Worm (Caenorhabditis elegans) whole organism, early embryonic: ENCODE results near the gene F13H8.5.

ENCODE experiments used
- B0310.2 ChIP-seq: sonication (generic microtip); optimal IDR thresholded peaks from 2 replicates; lab custom pipeline; 2016; ENCODE audit warnings: mild to moderate bottlenecking, missing genetic modification characterization, missing compliant biosample characterization
- F13C5.2 ChIP-seq: sonication (generic microtip); optimal IDR thresholded peaks from 2 replicates; lab custom pipeline; 2017; ENCODE audit warnings: mild to moderate bottlenecking, missing genetic modification characterization, inconsistent platforms, missing compliant biosample characterization
- aly-1 ChIP-seq: sonication (generic microtip); optimal IDR thresholded peaks from 2 replicates; lab custom pipeline; 2016; ENCODE audit warnings: missing genetic modification characterization, missing compliant biosample characterization
- ama-1 ChIP-seq: fragments of 150-350 bp; optimal IDR thresholded peaks from 2 replicates; lab custom pipeline; 2014
- ceh-13 ChIP-seq: fragments of 200-800 bp; sonication (Bioruptor generic); optimal IDR thresholded peaks from 2 replicates; lab custom pipeline; 2018; ENCODE audit warnings: mild to moderate bottlenecking, missing genetic modification characterization, missing compliant biosample characterization
- ceh-36 ChIP-seq: sonication (generic microtip); optimal IDR thresholded peaks from 2 replicates; lab custom pipeline; 2016; ENCODE audit warnings: missing genetic modification characterization, inconsistent platforms, missing compliant biosample characterization
- ets-7 ChIP-seq: sonication (generic microtip); optimal IDR thresholded peaks from 2 replicates; lab custom pipeline; 2016; ENCODE audit warnings: missing genotype, missing genetic modification characterization, missing compliant biosample characterization
- flt-1 ChIP-seq: fragments of 200-800 bp; sonication (Bioruptor generic); IDR thresholded peaks from 2 replicates; pipeline ENCODE4 v1.3.6; 2022; ENCODE audit warnings: missing genetic modification characterization, missing compliant biosample characterization
- hmbx-1 ChIP-seq: sonication (generic microtip); optimal IDR thresholded peaks from 2 replicates; lab custom pipeline; 2016; ENCODE audit warnings: mild to moderate bottlenecking, missing genetic modification characterization, missing compliant biosample characterization
- hmg-4 ChIP-seq: fragments of 200-800 bp; sonication (Bioruptor generic); optimal IDR thresholded peaks from 2 replicates; lab custom pipeline; 2018; ENCODE audit warnings: mild to moderate bottlenecking, missing genetic modification characterization, missing compliant biosample characterization
- hnd-1 ChIP-seq: sonication (generic microtip); optimal IDR thresholded peaks from 2 replicates; lab custom pipeline; 2016; ENCODE audit warnings: missing genetic modification characterization, missing compliant biosample characterization
- pes-1 ChIP-seq: fragments of 200-800 bp; sonication (Bioruptor generic); IDR thresholded peaks from 2 replicates; pipeline ENCODE4 v1.3.6; 2022; ENCODE audit warnings: missing genetic modification reagents, missing genetic modification characterization, missing compliant biosample characterization
- scrt-1 ChIP-seq: fragments of 200-800 bp; sonication (Bioruptor generic); IDR thresholded peaks from 2 replicates; pipeline ENCODE4 v1.3.6; 2022; ENCODE audit warnings: missing genetic modification characterization, missing compliant biosample characterization
- sea-1 ChIP-seq: fragments of 200-800 bp; sonication (Bioruptor generic); conservative IDR thresholded peaks from 2 replicates; pipeline ENCODE4 v1.3.6; 2022; ENCODE audit warnings: missing genetic modification characterization, missing compliant biosample characterization
- tbx-11 ChIP-seq: fragments of 200-800 bp; sonication (Bioruptor generic); IDR thresholded peaks from 2 replicates; pipeline ENCODE4 v1.3.6; 2022; ENCODE audit warnings: missing genetic modification characterization, missing compliant biosample characterization
- tbx-37 ChIP-seq: fragments of 200-800 bp; sonication (Bioruptor generic); conservative IDR thresholded peaks from 2 replicates; pipeline ENCODE4 v1.3.6; 2022; ENCODE audit warnings: missing genetic modification reagents, missing genetic modification characterization, missing compliant biosample characterization
- tra-4 ChIP-seq: sonication (generic microtip); optimal IDR thresholded peaks from 2 replicates; lab custom pipeline; 2017; ENCODE audit warnings: missing genetic modification characterization, missing compliant biosample characterization

Gene F13H8.5

DNA sequence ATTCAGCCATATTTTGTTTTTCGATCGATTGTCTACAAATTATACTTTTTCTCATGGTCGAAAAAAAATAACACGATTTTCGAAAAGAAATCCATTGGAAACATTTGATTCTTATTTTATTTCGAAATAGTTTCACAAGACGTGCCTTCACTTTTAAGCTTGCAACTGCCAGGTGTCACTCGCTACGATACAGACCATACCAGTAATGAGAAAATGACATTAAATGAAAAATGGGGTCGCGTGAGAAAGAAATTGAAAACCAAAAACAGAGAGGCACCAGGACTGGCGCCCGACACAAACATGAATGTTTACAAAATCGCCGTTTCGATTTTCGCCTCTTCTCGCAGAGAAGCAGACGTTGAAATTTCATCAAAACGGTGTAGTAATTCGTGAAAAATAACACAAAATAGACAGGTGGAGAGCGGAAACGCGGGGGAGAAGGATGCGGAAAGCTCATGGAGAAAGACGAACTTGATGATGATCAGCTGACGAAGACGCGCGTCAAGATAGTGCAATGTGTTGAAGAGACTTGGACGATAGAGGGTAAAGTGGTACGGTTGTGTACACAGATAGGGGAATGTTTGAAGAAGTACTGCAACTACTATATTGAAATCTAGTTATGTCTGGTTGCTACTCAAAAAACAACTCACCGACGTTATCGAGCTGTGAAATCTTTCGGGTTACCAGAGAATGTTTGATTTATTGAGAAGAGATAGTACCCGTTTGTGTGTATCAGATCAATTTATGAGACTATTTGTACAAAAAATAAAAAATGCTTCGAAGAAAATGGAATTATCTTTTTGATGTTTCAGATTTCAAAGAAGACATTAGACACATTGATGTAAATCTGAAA, 19.6 kb downstream of the F13H8.5 start:
- TF ChIP-seq ceh-36 (tag; lab: Kevin White, UChicago) = no peak
- no peak for TF ChIP-seq pes-1 (GFP tag; lab: Robert Waterston, UW)
- no peak for TF ChIP-seq hnd-1 (tag; lab: Kevin White, UChicago)
- TF ChIP-seq sea-1 (GFP tag; lab: Robert Waterston, UW) = no peak
- TF ChIP-seq tra-4 (tag; lab: Kevin White, UChicago) = no peak
- no peak for TF ChIP-seq scrt-1 (GFP tag; lab: Robert Waterston, UW)
- no peak for TF ChIP-seq aly-1
- TF ChIP-seq hmbx-1 (tag; lab: Kevin White, UChicago) = no peak
- TF ChIP-seq tbx-37 (GFP tag; lab: Robert Waterston, UW) = no peak
- TF ChIP-seq ets-7 (tag; lab: Kevin White, UChicago) = no peak
- TF ChIP-seq hmg-4 (GFP tag; lab: Kevin White, UChicago) = no peak
- no peak for TF ChIP-seq F13C5.2
- TF ChIP-seq ama-1 (lab: Kevin White, UChicago) = no peak
- no peak for TF ChIP-seq tbx-11 (GFP tag; lab: Robert Waterston, UW)
- TF ChIP-seq B0310.2 = no peak
- no peak for TF ChIP-seq flt-1
- TF ChIP-seq ceh-13 = no peak

DNA sequence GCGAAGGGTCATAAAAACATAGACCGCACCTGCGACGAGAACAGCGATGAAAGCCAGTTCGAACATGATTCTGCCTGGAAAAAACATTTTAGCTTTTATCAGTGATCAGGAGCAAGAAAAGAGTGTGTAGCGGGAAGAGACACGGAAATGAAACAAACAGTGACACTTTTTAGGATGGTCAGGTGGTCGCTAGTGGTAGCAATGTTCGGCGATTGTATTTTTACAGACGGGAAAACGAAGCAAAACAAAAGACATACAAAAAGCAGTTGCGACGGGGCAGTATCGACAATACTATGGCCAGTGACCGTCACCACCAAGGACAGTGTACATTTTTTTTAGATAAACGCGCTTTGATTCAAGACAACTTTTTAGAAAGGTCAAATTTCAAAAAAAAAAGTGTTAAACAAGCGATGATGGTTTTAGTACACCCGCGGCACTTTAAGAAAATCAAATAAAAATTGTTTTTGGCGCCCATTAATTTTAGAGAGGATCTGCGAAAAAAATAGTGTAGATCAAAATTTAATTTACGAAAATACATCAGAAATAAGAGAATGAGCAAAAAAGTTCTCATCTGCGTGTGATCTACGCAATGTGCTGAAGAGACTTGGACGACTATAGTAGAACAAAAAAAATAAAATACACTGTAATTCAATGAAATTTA, 20.4 kb downstream of the F13H8.5 start, which contains the start of gene T24H7.9:
TSS of gene T24H7.9 (minus strand) at position 74 of the 661 bp plus-strand sequence.
- TF ChIP-seq hmg-4 (GFP tag; lab: Kevin White, UChicago) = no peak
- TF ChIP-seq B0310.2 = no peak
- TF ChIP-seq flt-1 = no peak
- no peak for TF ChIP-seq pes-1 (GFP tag; lab: Robert Waterston, UW)
- no peak for TF ChIP-seq tbx-11 (GFP tag; lab: Robert Waterston, UW)
- no peak for TF ChIP-seq scrt-1 (GFP tag; lab: Robert Waterston, UW)
- no peak for TF ChIP-seq aly-1

DNA sequence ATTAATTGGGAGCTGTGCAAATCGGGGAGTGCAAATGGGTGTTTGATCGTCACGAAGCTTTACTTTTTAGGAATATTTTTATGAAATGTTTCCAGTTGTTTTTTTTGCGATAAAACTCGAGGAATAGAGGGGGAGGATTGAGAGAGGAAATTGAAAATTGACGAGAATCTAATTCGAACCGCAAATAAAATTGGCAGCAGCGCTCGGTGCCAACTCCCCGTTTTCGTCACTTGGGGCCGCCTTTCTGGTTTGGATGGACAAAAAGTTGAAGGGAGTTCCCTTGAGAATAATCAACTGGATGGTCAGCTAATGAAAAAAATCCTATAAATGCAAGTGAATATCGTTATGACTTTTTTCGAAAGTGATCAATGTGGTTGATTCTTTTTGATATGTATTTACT, 25.8 kb downstream of the F13H8.5 start:
- TF ChIP-seq ama-1 (lab: Kevin White, UChicago) (no peak), hmbx-1 (tag; lab: Kevin White, UChicago) (no peak), ceh-36 (tag; lab: Kevin White, UChicago) (no peak), tra-4 (tag; lab: Kevin White, UChicago) (no peak), scrt-1 (GFP tag; lab: Robert Waterston, UW) (no peak), hmg-4 (GFP tag; lab: Kevin White, UChicago) (no peak), B0310.2 (no peak), tbx-11 (GFP tag; lab: Robert Waterston, UW) (no peak), hnd-1 (tag; lab: Kevin White, UChicago) (no peak), ceh-13 (no peak), tbx-37 (GFP tag; lab: Robert Waterston, UW) (no peak), flt-1 (no peak), aly-1 (no peak), pes-1 (GFP tag; lab: Robert Waterston, UW) (no peak), sea-1 (GFP tag; lab: Robert Waterston, UW) (no peak), ets-7 (tag; lab: Kevin White, UChicago) (no peak), F13C5.2 (no peak)

DNA sequence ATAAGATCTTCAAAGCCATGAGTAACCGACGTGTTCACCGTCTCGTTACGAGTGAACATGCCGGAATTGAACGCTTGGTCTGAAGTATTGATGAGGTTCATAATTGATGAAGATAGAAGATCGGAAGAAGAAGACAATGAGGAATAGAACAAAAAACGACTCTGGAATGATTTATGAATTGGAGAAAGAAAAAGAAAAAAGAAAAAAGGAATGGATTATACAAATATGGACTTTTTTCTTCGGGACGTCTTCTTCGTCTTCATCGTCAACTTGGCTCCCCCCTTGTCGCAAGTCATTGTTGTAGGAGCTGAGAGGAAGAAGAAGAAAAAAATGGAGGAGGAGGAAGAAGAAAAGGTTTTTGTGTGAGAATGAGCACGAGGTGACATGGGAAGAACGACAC, 28.9 kb downstream of the F13H8.5 start, which contains the start of gene srsy-2:
TSS of gene srsy-2 (minus strand) at position 101 of the 400 bp plus-strand sequence.
- TF ChIP-seq aly-1 (no peak), hnd-1 (tag; lab: Kevin White, UChicago) (no peak), tra-4 (tag; lab: Kevin White, UChicago) (no peak), B0310.2 (no peak), ceh-36 (tag; lab: Kevin White, UChicago) (no peak), tbx-11 (GFP tag; lab: Robert Waterston, UW) (no peak), ama-1 (lab: Kevin White, UChicago) (no peak), hmg-4 (GFP tag; lab: Kevin White, UChicago) (no peak), F13C5.2 (no peak), tbx-37 (GFP tag; lab: Robert Waterston, UW) (no peak), scrt-1 (GFP tag; lab: Robert Waterston, UW) (no peak), ets-7 (tag; lab: Kevin White, UChicago) (no peak), hmbx-1 (tag; lab: Kevin White, UChicago) (no peak), ceh-13 (no peak), sea-1 (GFP tag; lab: Robert Waterston, UW) (no peak), pes-1 (GFP tag; lab: Robert Waterston, UW) (no peak), flt-1 (no peak)

DNA sequence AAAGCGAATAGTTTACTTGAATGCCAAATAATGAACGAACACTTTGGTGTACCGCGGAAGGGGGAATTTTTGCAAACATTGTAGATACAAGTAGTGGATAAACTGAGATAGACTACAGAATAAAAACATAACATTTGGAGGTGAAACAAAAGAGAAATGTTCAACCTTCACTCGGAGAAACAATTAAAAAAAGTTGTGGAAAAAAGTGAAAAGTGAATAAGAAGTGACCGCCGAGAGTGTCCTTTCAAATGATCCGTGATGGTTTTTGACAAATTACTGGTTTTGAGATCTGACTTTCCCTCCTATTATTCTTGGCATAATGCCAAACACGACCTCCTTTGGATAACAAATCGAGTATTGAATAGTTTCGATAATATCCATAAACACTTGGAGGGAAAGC, 32.2 kb downstream of the F13H8.5 start:
- TF ChIP-seq ceh-13 = no peak
- no peak for TF ChIP-seq aly-1
- no peak for TF ChIP-seq tbx-11 (GFP tag; lab: Robert Waterston, UW)
- no peak for TF ChIP-seq ama-1 (lab: Kevin White, UChicago)
- no peak for TF ChIP-seq pes-1 (GFP tag; lab: Robert Waterston, UW)
- TF ChIP-seq hnd-1 (tag; lab: Kevin White, UChicago) = no peak
- no peak for TF ChIP-seq ets-7 (tag; lab: Kevin White, UChicago)
- no peak for TF ChIP-seq flt-1
- TF ChIP-seq sea-1 (GFP tag; lab: Robert Waterston, UW) = no peak
- TF ChIP-seq B0310.2 = no peak
- TF ChIP-seq scrt-1 (GFP tag; lab: Robert Waterston, UW) = no peak
- no peak for TF ChIP-seq hmg-4 (GFP tag; lab: Kevin White, UChicago)

DNA sequence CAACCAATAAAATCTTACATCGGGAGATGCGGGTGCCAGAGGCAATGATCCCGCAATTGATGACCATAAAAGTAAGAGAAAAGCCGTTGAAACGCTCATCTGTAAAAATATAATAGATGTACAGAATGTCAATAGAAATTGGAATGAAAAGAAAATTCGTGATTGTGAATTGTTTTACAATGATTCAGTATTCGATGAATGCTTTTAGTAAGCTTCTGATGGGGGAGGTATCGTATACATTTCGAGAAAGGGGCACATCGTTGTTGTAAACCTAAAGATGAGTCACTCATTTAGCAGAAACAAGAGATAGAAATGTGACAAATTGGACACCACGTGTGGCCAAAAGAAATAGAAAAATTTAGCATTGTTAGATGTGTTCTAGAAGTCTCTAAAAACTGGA, 33.4 kb downstream of the F13H8.5 start, which contains the start of gene C30B5.6:
TSS of gene C30B5.6 (minus strand) at position 101 of the 400 bp plus-strand sequence.
- no peak for TF ChIP-seq hmg-4 (GFP tag; lab: Kevin White, UChicago)
- TF ChIP-seq pes-1 (GFP tag; lab: Robert Waterston, UW) = no peak
- TF ChIP-seq ama-1 (lab: Kevin White, UChicago) = no peak
- no peak for TF ChIP-seq hnd-1 (tag; lab: Kevin White, UChicago)
- TF ChIP-seq sea-1 (GFP tag; lab: Robert Waterston, UW) = no peak
